Fruit fly (Drosophila melanogaster) whole organism, embryonic: Measurements from ENCODE around the gene Lasp.

ENCODE experiments used
- ATbp ChIP-seq: fragments of 200-800 bp; sonication (Bioruptor generic); optimal IDR thresholded peaks from 2 replicates; lab custom pipeline; 2017; ENCODE audit warnings: missing biosample characterization, mild to moderate bottlenecking, missing genetic modification characterization, missing genetic modification reagents
- CG10979 ChIP-seq: fragments of 200-800 bp; sonication (Bioruptor generic); optimal IDR thresholded peaks from 2 replicates; lab custom pipeline; 2018; ENCODE audit warnings: missing biosample characterization, mild to moderate bottlenecking, missing genetic modification characterization, moderate library complexity
- CG12071 ChIP-seq: fragments of 200-800 bp; sonication (Bioruptor generic); optimal IDR thresholded peaks from 3 replicates; lab custom pipeline; 2018; ENCODE audit warnings: missing biosample characterization, mild to moderate bottlenecking, missing genetic modification characterization
- CG7372 ChIP-seq: fragments of 200-800 bp; sonication (Bioruptor generic); IDR thresholded peaks from 2 replicates; pipeline ENCODE4 v1.3.6; 2022; ENCODE audit warnings: missing biosample characterization, missing genetic modification characterization
- abd-A ChIP-seq: fragments of 200-800 bp; sonication (Bioruptor generic); optimal IDR thresholded peaks from 3 replicates; lab custom pipeline; 2019; ENCODE audit warnings: missing biosample characterization, mild to moderate bottlenecking, missing genetic modification characterization, moderate library complexity
- chn ChIP-seq: fragments of 200-800 bp; sonication (Bioruptor generic); optimal IDR thresholded peaks from 2 replicates; lab custom pipeline; 2016; ENCODE audit warnings: missing biosample characterization, missing genetic modification characterization
- corto ChIP-seq: fragments of 200-800 bp; sonication (Bioruptor generic); optimal IDR thresholded peaks from 2 replicates; lab custom pipeline; 2016; ENCODE audit warnings: missing biosample characterization, mild to moderate bottlenecking, missing genetic modification characterization, moderate library complexity
- insv ChIP-seq, 2 experiments: fragments of 200-800 bp; sonication (Bioruptor generic); optimal IDR thresholded peaks; 3 replicates each; lab custom pipeline; 2016 to 2018; ENCODE audit warnings: missing biosample characterization in 2 of 2, missing genetic modification characterization in 2 of 2
- kay ChIP-seq: fragments of 200-800 bp; sonication (Bioruptor generic); optimal IDR thresholded peaks from 2 replicates; lab custom pipeline; 2016; ENCODE audit warnings: missing biosample characterization, missing genetic modification characterization
- oc ChIP-seq: fragments of 200-800 bp; sonication (Bioruptor generic); optimal IDR thresholded peaks from 2 replicates; lab custom pipeline; 2018; ENCODE audit warnings: missing biosample characterization, mild to moderate bottlenecking, missing genetic modification characterization, moderate library complexity
- tio ChIP-seq: fragments of 200-800 bp; sonication (Bioruptor generic); optimal IDR thresholded peaks from 2 replicates; lab custom pipeline; 2017; ENCODE audit warnings: missing biosample characterization, missing genetic modification characterization, inconsistent platforms
- usp ChIP-seq: fragments of >200 bp; optimal IDR thresholded peaks from 2 replicates; lab custom pipeline; 2017; ENCODE audit warnings: missing biosample characterization, missing genetic modification characterization

dm6 chr3L:16642954-16643353 lies 68.5 kb downstream of the Lasp start:
- TF ChIP-seq ATbp (no peak), oc (tag; lab: Kevin White, UChicago) (no peak), chn (GFP tag; lab: Kevin White, UChicago) (no peak), insv (GFP tag; optimal IDR thresholded peaks at IDR 0.05; lab: Kevin White, UChicago) (no peak), usp (GFP tag; lab: Kevin White, UChicago) (no peak), CG12071 (GFP tag; lab: Kevin White, UChicago) (no peak), abd-A (no peak), kay (GFP tag; lab: Kevin White, UChicago) (no peak), corto (no peak), CG10979 (tag; lab: Kevin White, UChicago) (peak; percentile 51), CG7372 (GFP tag; lab: Robert Waterston, UW) (no peak), tio (no peak)
